Worm (Caenorhabditis elegans): ENCODE measurements around the gene F12E12.2.

Gene F12E12.2

ce11 chrII:3782309-3783000 lies 42.7 kb downstream of the F12E12.2 start, which contains the start of gene T24E12.2:
Gene T24E12.2 (plus strand): TSS chrII:3782950.
- no peak for TF ChIP-seq ceh-19 (GFP tag; optimal IDR thresholded peaks at IDR 0.05)
- TF ChIP-seq hlh-15 (tag; optimal IDR thresholded peaks at IDR 0.05) = no peak
- TF ChIP-seq dve-1 (tag; optimal IDR thresholded peaks at IDR 0.05) = no peak
- TF ChIP-seq T23F11.4 (GFP tag; optimal IDR thresholded peaks at IDR 0.05) = no peak
- TF ChIP-seq mec-3 (tag; optimal IDR thresholded peaks at IDR 0.05; ENCODE audit: borderline replicate concordance) = no peak
- TF ChIP-seq ceh-14 (tag; optimal IDR thresholded peaks at IDR 0.05) = no peak
- no peak for TF ChIP-seq ets-4 (tag; optimal IDR thresholded peaks at IDR 0.05)
- TF ChIP-seq elt-4 (tag; optimal IDR thresholded peaks at IDR 0.05) = no peak
- no peak for TF ChIP-seq ceh-22 (tag; optimal IDR thresholded peaks at IDR 0.05)
- no peak for TF ChIP-seq dmd-4 (tag; optimal IDR thresholded peaks at IDR 0.05; ENCODE audit: borderline replicate concordance)
- no peak for TF ChIP-seq ahr-1 (tag; optimal IDR thresholded peaks at IDR 0.05)
- TF ChIP-seq ama-1 (optimal IDR thresholded peaks at IDR 0.05) = no peak
- no peak for TF ChIP-seq lin-11 (tag; optimal IDR thresholded peaks at IDR 0.05)
- no peak for TF ChIP-seq ceh-31 (tag; optimal IDR thresholded peaks at IDR 0.05)
- TF ChIP-seq ceh-48 (tag; optimal IDR thresholded peaks at IDR 0.05) = no peak
- TF ChIP-seq rnt-1 (tag; optimal IDR thresholded peaks at IDR 0.05) = no peak
- no peak for TF ChIP-seq ztf-16 (tag; optimal IDR thresholded peaks at IDR 0.05)
- TF ChIP-seq C38D4.7 (GFP tag; optimal IDR thresholded peaks at IDR 0.05) = no peak

- no peak for TF ChIP-seq che-1 (tag; optimal IDR thresholded peaks at IDR 0.05)
Observed at ce11 chrII:3785257-3785656, 45.5 kb downstream of the F12E12.2 start, which contains the start of gene T24E12.1. Gene T24E12.1 (plus strand): TSS chrII:3785557.

ce11 chrII:3785756-3786155 lies 46.0 kb downstream of the F12E12.2 start:
- TF ChIP-seq nhr-232 (tag; optimal IDR thresholded peaks at IDR 0.05) (no peak), nfya-1 (tag; optimal IDR thresholded peaks at IDR 0.05) (no peak), ceh-22 (tag; optimal IDR thresholded peaks at IDR 0.05) (no peak), ceh-45 (GFP tag; IDR thresholded peaks at IDR 0.05) (no peak), unc-55 (GFP tag; optimal IDR thresholded peaks at IDR 0.05) (no peak), ama-1 (optimal IDR thresholded peaks at IDR 0.05) (no peak), ahr-1 (tag; optimal IDR thresholded peaks at IDR 0.05) (no peak), fkh-6 (tag; optimal IDR thresholded peaks at IDR 0.05) (no peak), hlh-15 (tag; optimal IDR thresholded peaks at IDR 0.05) (no peak), mec-3 (tag; optimal IDR thresholded peaks at IDR 0.05; ENCODE audit: borderline replicate concordance) (no peak), tbx-2 (tag; optimal IDR thresholded peaks at IDR 0.05) (no peak), syd-9 (tag; optimal IDR thresholded peaks at IDR 0.05) (no peak), odd-2 (tag; optimal IDR thresholded peaks at IDR 0.05) (no peak), ceh-9 (tag; optimal IDR thresholded peaks at IDR 0.05) (no peak), hlh-6 (tag; optimal IDR thresholded peaks at IDR 0.05) (no peak), K09A11.1 (tag; optimal IDR thresholded peaks at IDR 0.05; ENCODE audit: insufficient read depth) (no peak), ztf-16 (tag; optimal IDR thresholded peaks at IDR 0.05) (no peak)

ce11 chrII:3786538-3786937 lies 46.8 kb downstream of the F12E12.2 start:
- peak; percentile 99 for TF ChIP-seq elt-2 (tag; optimal IDR thresholded peaks at IDR 0.05)
- no peak for TF ChIP-seq zip-5 (tag; optimal IDR thresholded peaks at IDR 0.05)
- peak; percentile 53 for TF ChIP-seq pqm-1 (tag; optimal IDR thresholded peaks at IDR 0.05)

ce11 chrII:3787151-3787550 lies 47.4 kb downstream of the F12E12.2 start, which contains the start of gene T24E12.13:
Gene T24E12.13 (plus strand): TSS chrII:3787451.
- no peak for TF ChIP-seq pha-2 (tag; optimal IDR thresholded peaks at IDR 0.05)
- TF ChIP-seq odd-2 (tag; optimal IDR thresholded peaks at IDR 0.05) = no peak
- no peak for TF ChIP-seq pax-1 (tag; optimal IDR thresholded peaks at IDR 0.05)
- TF ChIP-seq che-1 (tag; optimal IDR thresholded peaks at IDR 0.05) = no peak
- TF ChIP-seq zip-5 (tag; optimal IDR thresholded peaks at IDR 0.05) = no peak
- TF ChIP-seq ceh-31 (tag; optimal IDR thresholded peaks at IDR 0.05) = no peak
- TF ChIP-seq lim-6 (tag; optimal IDR thresholded peaks at IDR 0.05) = no peak
- no peak for TF ChIP-seq fkh-6 (tag; optimal IDR thresholded peaks at IDR 0.05)
- TF ChIP-seq pqm-1 (tag; optimal IDR thresholded peaks at IDR 0.05) = no peak
- no peak for TF ChIP-seq lin-11 (tag; optimal IDR thresholded peaks at IDR 0.05)
- no peak for TF ChIP-seq pros-1 (tag; optimal IDR thresholded peaks at IDR 0.05)
- TF ChIP-seq eyg-1 (tag; optimal IDR thresholded peaks at IDR 0.05) = no peak
- no peak for TF ChIP-seq hlh-13 (GFP tag; optimal IDR thresholded peaks at IDR 0.05)
- no peak for TF ChIP-seq unc-3 (GFP tag; conservative IDR thresholded peaks at IDR 0.05)
- no peak for TF ChIP-seq unc-3 (tag; optimal IDR thresholded peaks at IDR 0.05)
- no peak for TF ChIP-seq ceh-19 (GFP tag; optimal IDR thresholded peaks at IDR 0.05)
- TF ChIP-seq nhr-232 (tag; optimal IDR thresholded peaks at IDR 0.05) = no peak
- no peak for TF ChIP-seq nfya-1 (tag; optimal IDR thresholded peaks at IDR 0.05)
- TF ChIP-seq ceh-45 (GFP tag; IDR thresholded peaks at IDR 0.05) = no peak
- no peak for TF ChIP-seq ttx-3 (tag; optimal IDR thresholded peaks at IDR 0.05)
- TF ChIP-seq K09A11.1 (tag; optimal IDR thresholded peaks at IDR 0.05; ENCODE audit: insufficient read depth) = no peak

All from whole organism, late embryonic.